Worm (Caenorhabditis elegans): ENCODE measurements around the gene gar-2.

DNA sequence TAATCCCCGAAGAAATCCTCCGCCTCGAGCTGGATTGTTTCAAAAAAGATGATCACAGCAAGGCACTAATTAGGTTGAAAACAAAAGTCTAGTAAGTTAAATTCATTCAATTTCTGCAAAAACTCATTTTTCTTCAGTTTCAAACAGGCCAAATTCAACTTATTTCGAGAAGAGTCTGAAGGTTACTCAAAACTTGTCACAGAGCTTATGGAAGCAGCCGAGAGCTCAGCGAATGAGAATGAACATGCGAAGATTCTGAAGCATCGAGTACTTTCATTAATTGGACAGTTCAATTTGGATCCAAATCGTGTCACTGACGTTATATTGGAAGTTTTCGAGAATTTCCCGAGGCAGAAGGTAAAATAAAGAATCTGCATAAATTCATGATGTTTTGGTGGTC is 59.4 kb downstream of the gar-2 start:
- TF ChIP-seq snpc-4 (tag; optimal IDR thresholded peaks at IDR 0.05) (no peak), nhr-77 (tag; optimal IDR thresholded peaks at IDR 0.05) (no peak), eor-1 (tag; optimal IDR thresholded peaks at IDR 0.05) (no peak), mdl-1 (tag; optimal IDR thresholded peaks at IDR 0.05) (no peak), unc-39 (tag; optimal IDR thresholded peaks at IDR 0.05) (no peak)
